Worm (Caenorhabditis elegans): ENCODE data around the gene F35E12.6.

DNA sequence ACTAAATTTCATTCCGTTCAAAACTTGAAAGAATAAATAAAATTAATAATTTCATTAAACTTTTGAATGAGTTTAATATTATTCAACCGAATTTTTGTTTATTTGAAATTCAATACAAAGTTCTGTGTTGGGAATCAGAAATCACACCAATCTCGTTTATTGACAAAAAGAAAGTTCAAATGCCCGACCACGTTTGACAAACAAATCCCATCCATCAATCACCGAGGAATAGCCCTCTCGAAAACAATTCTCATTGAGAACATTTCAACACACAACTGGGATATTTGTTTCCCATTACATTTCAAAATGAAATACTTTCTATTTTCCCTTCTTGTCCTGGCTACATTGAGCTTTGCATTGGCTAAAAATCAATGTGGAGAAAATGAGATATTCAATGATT lies 41.8 kb upstream of the F35E12.6 start, which contains the start of gene F53C11.9:
- no peak for TF ChIP-seq lsy-2 (tag; optimal IDR thresholded peaks at IDR 0.05)
- no peak for TF ChIP-seq unc-62 (GFP tag; optimal IDR thresholded peaks at IDR 0.05)
- TF ChIP-seq nhr-77 (tag; optimal IDR thresholded peaks at IDR 0.05): no peak
- TF ChIP-seq ama-1 (optimal IDR thresholded peaks at IDR 0.05): no peak
- TF ChIP-seq nhr-237 (tag; optimal IDR thresholded peaks at IDR 0.05): no peak
- TF ChIP-seq egl-27 (tag; optimal IDR thresholded peaks at IDR 0.05): no peak
- no peak for TF ChIP-seq lin-11 (tag; optimal IDR thresholded peaks at IDR 0.05)

All from whole organism, L2 larva.